Worm (Caenorhabditis elegans) whole organism, mixed stage, embryonic: ENCODE data around the gene M142.5.

Experiments
- blmp-1 ChIP-seq: fragments of 150-350 bp; optimal IDR thresholded peaks from 2 replicates; lab custom pipeline; 2014; ENCODE audit warnings: missing biosample characterization, missing genetic modification characterization
- ces-1 ChIP-seq: fragments of 150-350 bp; optimal IDR thresholded peaks from 2 replicates; lab custom pipeline; 2014; ENCODE audit warnings: missing biosample characterization, missing genetic modification reagents, missing genetic modification characterization
- drap-1 ChIP-seq: fragments of 200-800 bp; sonication (Bioruptor generic); optimal IDR thresholded peaks from 3 replicates; lab custom pipeline; 2018; ENCODE audit warnings: mild to moderate bottlenecking, missing genetic modification characterization, missing compliant biosample characterization
- elt-3 ChIP-seq: fragments of 150-350 bp; optimal IDR thresholded peaks from 2 replicates; lab custom pipeline; 2014; ENCODE audit warnings: missing biosample characterization, missing genetic modification characterization
- lsy-2 ChIP-seq: fragments of 150-350 bp; optimal IDR thresholded peaks from 2 replicates; lab custom pipeline; 2014; ENCODE audit warnings: missing biosample characterization, missing genetic modification characterization
- mab-5 ChIP-seq: fragments of 150-350 bp; optimal IDR thresholded peaks from 2 replicates; lab custom pipeline; 2014; ENCODE audit warnings: missing biosample characterization, missing genetic modification characterization
- nhr-237 ChIP-seq: fragments of 150-350 bp; optimal IDR thresholded peaks from 2 replicates; lab custom pipeline; 2014; ENCODE audit warnings: missing biosample characterization, missing genetic modification characterization
- pha-4 ChIP-seq: fragments of 150-350 bp; optimal IDR thresholded peaks from 2 replicates; lab custom pipeline; 2018; ENCODE audit warnings: missing biosample characterization, missing genetic modification reagents, missing genetic modification characterization
- snpc-4 ChIP-seq: fragments of 150-350 bp; optimal IDR thresholded peaks from 2 replicates; lab custom pipeline; 2014; ENCODE audit warnings: missing biosample characterization, missing genetic modification characterization
- unc-39 ChIP-seq: fragments of 150-350 bp; optimal IDR thresholded peaks from 2 replicates; lab custom pipeline; 2014; ENCODE audit warnings: missing biosample characterization, missing genetic modification characterization
- unc-62 ChIP-seq: fragments of 150-350 bp; optimal IDR thresholded peaks from 2 replicates; lab custom pipeline; 2014; ENCODE audit warnings: missing biosample characterization, missing genetic modification reagents, missing genetic modification characterization
- ztf-11 ChIP-seq: fragments of 150-350 bp; optimal IDR thresholded peaks from 2 replicates; lab custom pipeline; 2014; ENCODE audit warnings: missing biosample characterization, missing genetic modification characterization

ce11 chrIII:10947155-10947554 is 16.2 kb downstream of the M142.5 start, which contains the start of gene strd-1:
- TF ChIP-seq ztf-11 (tag; lab: Kevin White, UChicago), result no peak
- no peak for TF ChIP-seq elt-3
- no peak for TF ChIP-seq blmp-1 (tag; lab: Kevin White, UChicago)
- TF ChIP-seq pha-4 (tag; lab: Kevin White, UChicago), result no peak
- no peak for TF ChIP-seq nhr-237 (tag; lab: Kevin White, UChicago)
- TF ChIP-seq mab-5, result no peak
- TF ChIP-seq unc-62, result no peak
- TF ChIP-seq unc-39, result no peak
- no peak for TF ChIP-seq lsy-2
- TF ChIP-seq snpc-4 (tag; lab: Kevin White, UChicago), result no peak
- TF ChIP-seq ces-1 (GFP tag; lab: Kevin White, UChicago), result no peak
- no peak for TF ChIP-seq drap-1
